Worm (Caenorhabditis elegans) whole organism, L1 larva: Measurements from ENCODE around the gene col-12.

Source experiments
- C34B4.2 ChIP-seq: sonication (generic microtip); optimal IDR thresholded peaks from 2 replicates; lab custom pipeline; 2017; ENCODE audit warnings: mild to moderate bottlenecking, missing genetic modification characterization, missing compliant biosample characterization
- ceh-63 ChIP-seq: fragments of 200-800 bp; sonication (Bioruptor generic); optimal IDR thresholded peaks from 2 replicates; lab custom pipeline; 2018; ENCODE audit warnings: mild to moderate bottlenecking, missing genetic modification characterization, missing compliant biosample characterization
- ceh-88 ChIP-seq: fragments of 200-800 bp; sonication (Bioruptor generic); IDR thresholded peaks from 2 replicates; pipeline ENCODE4 v1.3.6; 2022; ENCODE audit warnings: missing genetic modification characterization, missing compliant biosample characterization
- ceh-90 ChIP-seq: sonication (generic microtip); optimal IDR thresholded peaks from 2 replicates; lab custom pipeline; 2016; ENCODE audit warnings: missing genetic modification characterization, missing compliant biosample characterization
- ces-1 ChIP-seq: fragments of 150-350 bp; optimal IDR thresholded peaks from 2 replicates; lab custom pipeline; 2014; ENCODE audit warnings: missing biosample characterization, missing genetic modification reagents, missing genetic modification characterization
- dpl-1 ChIP-seq, 3 experiments: fragments of 150-350 bp in 2 of 3; sonication (generic microtip) in 1 of 3; optimal IDR thresholded peaks; 2 replicates each; lab custom pipeline; 2014 to 2017; ENCODE audit warnings: missing biosample characterization in 3 of 3, missing genetic modification characterization in 3 of 3, missing genetic modification reagents in 3 of 3
- dsc-1 ChIP-seq: sonication (generic microtip); optimal IDR thresholded peaks from 2 replicates; lab custom pipeline; 2016; ENCODE audit warnings: mild to moderate bottlenecking, missing genetic modification characterization, missing compliant biosample characterization
- efl-1 ChIP-seq, 4 experiments: fragments of 150-350 bp; optimal IDR thresholded peaks in 3 of 4; peaks in 1 of 4; 1 replicate in 1 of 4; 2 replicates in 3 of 4; lab custom pipeline; 2014; ENCODE audit warnings: missing biosample characterization in 2 of 4, missing genetic modification characterization in 2 of 4, missing genetic modification reagents in 2 of 4
- efl-3 ChIP-seq: fragments of 200-800 bp; sonication (Bioruptor generic); optimal IDR thresholded peaks from 2 replicates; lab custom pipeline; 2018; ENCODE audit warnings: mild to moderate bottlenecking, missing genetic modification characterization, missing compliant biosample characterization
- egl-13 ChIP-seq: sonication (generic microtip); optimal IDR thresholded peaks from 2 replicates; lab custom pipeline; 2016; ENCODE audit warnings: missing genotype, missing genetic modification reagents, missing genetic modification characterization, missing compliant biosample characterization
- elt-2 ChIP-seq: sonication (generic microtip); optimal IDR thresholded peaks from 2 replicates; lab custom pipeline; 2016; ENCODE audit warnings: missing genetic modification characterization, mild to moderate bottlenecking, inconsistent platforms, missing compliant biosample characterization, missing genetic modification reagents
- fkh-10 ChIP-seq: sonication (generic microtip); optimal IDR thresholded peaks from 2 replicates; lab custom pipeline; 2017; ENCODE audit warnings: missing biosample characterization, missing genetic modification reagents, missing genetic modification characterization
- fkh-4 ChIP-seq: sonication (generic microtip); optimal IDR thresholded peaks from 2 replicates; lab custom pipeline; 2016; ENCODE audit warnings: missing compliant biosample characterization, missing genetic modification characterization, borderline replicate concordance
- hlh-17 ChIP-seq: fragments of 200-800 bp; sonication (Bioruptor generic); optimal IDR thresholded peaks from 2 replicates; lab custom pipeline; 2018; ENCODE audit warnings: missing genetic modification characterization, mild to moderate bottlenecking, missing compliant biosample characterization, moderate library complexity, borderline replicate concordance
- hpl-2 ChIP-seq: fragments of 150-350 bp; optimal IDR thresholded peaks from 2 replicates; lab custom pipeline; 2014; ENCODE audit warnings: missing biosample characterization, missing genetic modification reagents, missing genetic modification characterization
- lin-14 ChIP-seq: fragments of 200-800 bp; sonication (Bioruptor generic); optimal IDR thresholded peaks from 2 replicates; lab custom pipeline; 2018; ENCODE audit warnings: mild to moderate bottlenecking, missing genetic modification characterization, moderate library complexity, missing compliant biosample characterization
- mep-1 ChIP-seq: fragments of 150-350 bp; optimal IDR thresholded peaks from 2 replicates; lab custom pipeline; 2014; ENCODE audit warnings: missing biosample characterization, missing genetic modification characterization
- nhr-11 ChIP-seq: fragments of 150-350 bp; optimal IDR thresholded peaks from 2 replicates; lab custom pipeline; 2014; ENCODE audit warnings: missing biosample characterization, missing genetic modification characterization
- nhr-28 ChIP-seq: fragments of 150-350 bp; optimal IDR thresholded peaks from 2 replicates; lab custom pipeline; 2014; ENCODE audit warnings: missing biosample characterization, missing genetic modification characterization
- nhr-77 ChIP-seq: fragments of 150-350 bp; optimal IDR thresholded peaks from 2 replicates; lab custom pipeline; 2014; ENCODE audit warnings: missing biosample characterization, missing genetic modification characterization
- nhr-84 ChIP-seq: sonication (generic microtip); optimal IDR thresholded peaks from 2 replicates; lab custom pipeline; 2017; ENCODE audit warnings: missing biosample characterization, missing genetic modification characterization
- nhr-85 ChIP-seq: sonication (generic microtip); peaks from one replicate; lab custom pipeline; 2016; ENCODE audit warnings: missing genetic modification characterization, inconsistent platforms, missing compliant biosample characterization
- nhr-90 ChIP-seq: sonication (generic microtip); optimal IDR thresholded peaks from 2 replicates; lab custom pipeline; 2016; ENCODE audit warnings: mild to moderate bottlenecking, missing genetic modification characterization, missing compliant biosample characterization; ENCODE audit not compliant: poor library complexity
- pag-3 ChIP-seq: sonication (generic microtip); optimal IDR thresholded peaks from 2 replicates; lab custom pipeline; 2017; ENCODE audit warnings: missing genetic modification characterization, mild to moderate bottlenecking, missing compliant biosample characterization, antibody characterized with exemption, borderline replicate concordance; ENCODE audit not compliant: insufficient read depth
- sptf-1 ChIP-seq: fragments of 150-350 bp; optimal IDR thresholded peaks from 2 replicates; lab custom pipeline; 2014; ENCODE audit warnings: missing biosample characterization, missing genetic modification characterization
- sup-37 ChIP-seq: fragments of 200-800 bp; sonication (Bioruptor generic); optimal IDR thresholded peaks from 2 replicates; lab custom pipeline; 2018; ENCODE audit warnings: mild to moderate bottlenecking, missing genetic modification characterization, missing compliant biosample characterization
- unc-130 ChIP-seq: fragments of 150-350 bp; optimal IDR thresholded peaks from 2 replicates; lab custom pipeline; 2017; ENCODE audit warnings: missing biosample characterization, missing genetic modification characterization, inconsistent platforms
- unc-30 ChIP-seq: sonication (generic microtip); optimal IDR thresholded peaks from 2 replicates; lab custom pipeline; 2017; ENCODE audit warnings: missing biosample characterization, missing genetic modification characterization
- zip-4 ChIP-seq: fragments of 200-800 bp; sonication (Bioruptor generic); optimal IDR thresholded peaks from 2 replicates; lab custom pipeline; 2018; ENCODE audit warnings: mild to moderate bottlenecking, missing genetic modification characterization, moderate library complexity, missing compliant biosample characterization
- ztf-11 ChIP-seq, 2 experiments: sonication (generic microtip); optimal IDR thresholded peaks; 2 replicates each; lab custom pipeline; 2016 to 2017; ENCODE audit warnings: missing genetic modification characterization in 2 of 2, missing biosample characterization in 1 of 2, missing compliant biosample characterization in 1 of 2
- ztf-4 ChIP-seq: fragments of 150-350 bp; optimal IDR thresholded peaks from 2 replicates; lab custom pipeline; 2014; ENCODE audit warnings: missing biosample characterization, missing genetic modification characterization

Gene col-12

ce11 chrV:10432607-10433006 lies 7.6 kb upstream of the col-12 start (continued):
- TF ChIP-seq unc-130 (tag; lab: Kevin White, UChicago) (no peak), nhr-11 (tag; lab: Kevin White, UChicago) (no peak)

- TF ChIP-seq lin-14 (GFP tag; lab: Kevin White, UChicago) (no peak), sptf-1 (tag; lab: Kevin White, UChicago) (no peak), elt-2 (tag; lab: Kevin White, UChicago) (no peak), dpl-1 (GFP tag; optimal IDR thresholded peaks at IDR 0.05; lab: Kevin White, UChicago) (no peak), ceh-63 (GFP tag; lab: Kevin White, UChicago) (no peak), nhr-28 (tag; lab: Kevin White, UChicago) (no peak), sup-37 (GFP tag; lab: Kevin White, UChicago) (no peak), hpl-2 (GFP tag; lab: Kevin White, UChicago) (no peak), efl-1 (optimal IDR thresholded peaks at IDR 0.05; lab: Kevin White, UChicago) (no peak), efl-1 (GFP tag; optimal IDR thresholded peaks at IDR 0.05 in 1 of 2; lab: Kevin White, UChicago) (no peak), ceh-90 (tag; lab: Kevin White, UChicago) (no peak)
Measured at ce11 chrV:10428608-10429007, 3.6 kb upstream of the col-12 start, which contains the start of gene tag-314. tag-314 (minus strand) TSS chrV:10428708.

ce11 chrV:10426253-10426652 lies 1.3 kb upstream of the col-12 start, which contains the start of gene apc-10:
apc-10 (minus strand) TSS chrV:10426353.
- TF ChIP-seq nhr-90 (tag; lab: Kevin White, UChicago) = no peak
- no peak for TF ChIP-seq efl-3 (GFP tag; lab: Kevin White, UChicago)
- no peak for TF ChIP-seq pag-3 (tag; lab: Kevin White, UChicago)
- TF ChIP-seq lin-14 (GFP tag; lab: Kevin White, UChicago) = no peak
- no peak for TF ChIP-seq ceh-88
- TF ChIP-seq ztf-11 (tag; optimal IDR thresholded peaks at IDR 0.05; lab: Kevin White, UChicago) = no peak
- TF ChIP-seq mep-1 (tag; lab: Kevin White, UChicago) = no peak
- TF ChIP-seq ces-1 (GFP tag; lab: Kevin White, UChicago) = no peak
- no peak for TF ChIP-seq nhr-28 (tag; lab: Kevin White, UChicago)
- no peak for TF ChIP-seq nhr-77 (tag; lab: Kevin White, UChicago)
- TF ChIP-seq fkh-4 (tag; lab: Kevin White, UChicago) = no peak
- no peak for TF ChIP-seq unc-30 (tag; lab: Kevin White, UChicago)

ce11 chrV:10423511-10423910 lies 1.5 kb downstream of the col-12 start:
- TF ChIP-seq nhr-85 (tag; lab: Kevin White, UChicago) (peak; percentile 64), ces-1 (GFP tag; lab: Kevin White, UChicago) (no peak)

ce11 chrV:10421802-10422201 lies 3.2 kb downstream of the col-12 start, which contains the start of gene col-13:
col-13 (minus strand) TSS chrV:10421902.
- TF ChIP-seq efl-3 (GFP tag; lab: Kevin White, UChicago) = no peak
- TF ChIP-seq dsc-1 (tag; lab: Kevin White, UChicago) = no peak
- TF ChIP-seq nhr-28 (tag; lab: Kevin White, UChicago) = no peak
- TF ChIP-seq C34B4.2 (tag; lab: Kevin White, UChicago) = no peak
- TF ChIP-seq ztf-4 = no peak
- TF ChIP-seq egl-13 = no peak
- no peak for TF ChIP-seq zip-4 (GFP tag; lab: Kevin White, UChicago)
- TF ChIP-seq lin-14 (GFP tag; lab: Kevin White, UChicago) = no peak
- TF ChIP-seq fkh-10 = no peak
- no peak for TF ChIP-seq nhr-84 (tag; lab: Kevin White, UChicago)
- TF ChIP-seq hlh-17 (GFP tag; lab: Kevin White, UChicago) = no peak
